Worm (Caenorhabditis elegans): Measurements from ENCODE around the gene cutl-12.

DNA sequence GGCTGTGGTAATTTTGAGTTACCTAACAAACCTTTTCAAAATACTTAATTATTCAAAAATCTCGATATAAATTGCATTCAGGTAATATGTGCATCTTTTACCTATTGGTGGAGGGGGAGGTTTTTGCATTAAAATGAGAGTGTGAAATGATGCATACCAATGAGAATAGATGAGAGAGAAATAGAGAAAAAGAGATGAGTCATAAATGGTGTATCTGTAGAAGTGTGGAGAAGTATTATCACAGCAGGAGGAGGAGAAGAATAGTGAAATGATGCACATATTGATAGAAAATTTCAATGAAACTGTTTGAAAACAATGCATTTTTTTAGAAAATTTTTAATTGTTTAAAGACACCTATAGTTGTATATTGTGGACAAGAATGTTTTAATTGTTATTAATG is 6.2 kb upstream of the cutl-12 start:
- no peak for TF ChIP-seq ekl-4 (GFP tag; IDR thresholded peaks at IDR 0.05)
- no peak for TF ChIP-seq unc-62 (GFP tag; optimal IDR thresholded peaks at IDR 0.05)
- no peak for TF ChIP-seq unc-130 (GFP tag; optimal IDR thresholded peaks at IDR 0.05)
- TF ChIP-seq nhr-179 (tag; optimal IDR thresholded peaks at IDR 0.05): no peak
- no peak for TF ChIP-seq tbp1 (GFP tag; optimal IDR thresholded peaks at IDR 0.05)
- no peak for TF ChIP-seq dox-1 (GFP tag; IDR thresholded peaks at IDR 0.05)
- TF ChIP-seq lin-35 (GFP tag; optimal IDR thresholded peaks at IDR 0.05): no peak
- TF ChIP-seq F39B2.1 (GFP tag; IDR thresholded peaks at IDR 0.05): no peak
- TF ChIP-seq lin-40 (tag; optimal IDR thresholded peaks at IDR 0.05): no peak

Data from whole organism, young adult.